Worm (Caenorhabditis elegans) whole organism, L4 larva: ENCODE measurements around the gene C26E1.2.
A peak's percentile ranks its signal among the peaks of the same experiment; 100 is the strongest.

Source experiments
- F37D6.2 ChIP-seq: sonication (generic microtip); optimal IDR thresholded peaks from 2 replicates; lab custom pipeline; 2016; ENCODE audit warnings: mild to moderate bottlenecking, missing genetic modification characterization, missing compliant biosample characterization
- F44E2.7 ChIP-seq: fragments of 200-800 bp; sonication (Bioruptor generic); IDR thresholded peaks from 2 replicates; pipeline ENCODE4 v2.1.2; 2022; ENCODE audit warnings: missing genetic modification characterization, missing compliant biosample characterization
- T20F7.1 ChIP-seq: fragments of 200-800 bp; sonication (Bioruptor generic); optimal IDR thresholded peaks from 2 replicates; lab custom pipeline; 2018; ENCODE audit warnings: mild to moderate bottlenecking, missing genetic modification characterization, missing compliant biosample characterization
- Y105C5A.15 ChIP-seq: fragments of 200-800 bp; sonication (Bioruptor generic); IDR thresholded peaks from 2 replicates; pipeline ENCODE4 v1.3.6; 2022; ENCODE audit warnings: missing genetic modification characterization, missing compliant biosample characterization
- ZK546.5 ChIP-seq, 2 experiments: sonication (generic microtip); optimal IDR thresholded peaks; 2 replicates each; lab custom pipeline; 2017; ENCODE audit warnings: missing biosample characterization in 2 of 2, missing genetic modification characterization in 2 of 2
- aha-1 ChIP-seq: fragments of 150-350 bp; peaks from one replicate; lab custom pipeline; 2014; ENCODE audit warnings: missing biosample characterization, missing genetic modification characterization
- aly-2 ChIP-seq: sonication (generic microtip); optimal IDR thresholded peaks from 2 replicates; lab custom pipeline; 2018; ENCODE audit warnings: missing biosample characterization, missing genetic modification characterization
- ama-1 ChIP-seq: fragments of 150-350 bp; optimal IDR thresholded peaks from 2 replicates; lab custom pipeline; 2014; ENCODE audit warnings: inconsistent platforms, mixed read lengths
- ceh-20 ChIP-seq: fragments of 200-800 bp; sonication (Bioruptor generic); IDR thresholded peaks from 2 replicates; pipeline ENCODE4 v1.3.6; 2022; ENCODE audit warnings: missing genetic modification reagents, missing genetic modification characterization, missing compliant biosample characterization
- ceh-32 ChIP-seq: sonication (generic microtip); optimal IDR thresholded peaks from 2 replicates; lab custom pipeline; 2016; ENCODE audit warnings: mild to moderate bottlenecking, missing genetic modification characterization, missing compliant biosample characterization; ENCODE audit not compliant: poor library complexity
- ceh-62 ChIP-seq: sonication (generic microtip); optimal IDR thresholded peaks from 2 replicates; lab custom pipeline; 2017; ENCODE audit warnings: missing biosample characterization, missing genetic modification characterization
- ces-1 ChIP-seq: fragments of 150-350 bp; sonication (generic microtip); optimal IDR thresholded peaks from 4 replicates; lab custom pipeline; 2014; ENCODE audit warnings: missing biosample characterization, missing genetic modification reagents, missing genetic modification characterization
- ctbp-1 ChIP-seq: fragments of 200-800 bp; sonication (Bioruptor generic); IDR thresholded peaks from 2 replicates; pipeline ENCODE4 v1.3.6; 2022; ENCODE audit warnings: missing genetic modification reagents, missing genetic modification characterization, missing compliant biosample characterization
- daf-16 ChIP-seq, 3 experiments: sonication (generic microtip); optimal IDR thresholded peaks; 2 replicates each; lab custom pipeline; 2016 to 2017; ENCODE audit warnings: missing genetic modification characterization in 3 of 3, missing genetic modification reagents in 3 of 3, mild to moderate bottlenecking in 2 of 3, missing compliant biosample characterization in 2 of 3, missing biosample characterization in 1 of 3, moderate library complexity in 1 of 3
- daf-19 ChIP-seq: fragments of 200-800 bp; sonication (Bioruptor generic); conservative IDR thresholded peaks from 2 replicates; pipeline ENCODE4 v1.3.6; 2022; ENCODE audit warnings: missing genetic modification characterization, missing compliant biosample characterization
- dmd-6 ChIP-seq: fragments of 200-800 bp; sonication (Bioruptor generic); IDR thresholded peaks from 2 replicates; pipeline ENCODE4 v1.3.6; 2022; ENCODE audit warnings: missing genetic modification reagents, missing genetic modification characterization, missing compliant biosample characterization
- dve-1 ChIP-seq: sonication (generic microtip); optimal IDR thresholded peaks from 2 replicates; lab custom pipeline; 2017; ENCODE audit warnings: antibody characterized with exemption, mild to moderate bottlenecking, missing genetic modification characterization, missing compliant biosample characterization; ENCODE audit not compliant: insufficient read depth
- fkh-10 ChIP-seq: fragments of 150-350 bp; optimal IDR thresholded peaks from 2 replicates; lab custom pipeline; 2014; ENCODE audit warnings: missing biosample characterization, missing genetic modification reagents, missing genetic modification characterization
- hlh-11 ChIP-seq: fragments of 200-800 bp; sonication (Bioruptor generic); optimal IDR thresholded peaks from 2 replicates; lab custom pipeline; 2018; ENCODE audit warnings: mild to moderate bottlenecking, missing genetic modification characterization, missing compliant biosample characterization
- hlh-30 ChIP-seq: sonication (generic microtip); optimal IDR thresholded peaks from 2 replicates; lab custom pipeline; 2017; ENCODE audit warnings: antibody characterized with exemption, mild to moderate bottlenecking, missing genetic modification characterization, missing compliant biosample characterization; ENCODE audit not compliant: insufficient read depth
- hmg-1.1 ChIP-seq: fragments of 200-800 bp; sonication (Bioruptor generic); IDR thresholded peaks from 2 replicates; pipeline ENCODE4 v1.3.6; 2022; ENCODE audit warnings: missing genetic modification reagents, missing genetic modification characterization, missing compliant biosample characterization
- lim-7 ChIP-seq: fragments of 200-800 bp; sonication (Bioruptor generic); IDR thresholded peaks from 2 replicates; pipeline ENCODE4 v1.3.6; 2022; ENCODE audit warnings: missing genetic modification characterization, missing compliant biosample characterization
- lin-1 ChIP-seq: fragments of 200-800 bp; sonication (Bioruptor generic); IDR thresholded peaks from 2 replicates; pipeline ENCODE4 v1.3.6; 2022; ENCODE audit warnings: missing genetic modification reagents, missing genetic modification characterization, missing compliant biosample characterization
- lin-13 ChIP-seq: fragments of 150-350 bp; optimal IDR thresholded peaks from 2 replicates; lab custom pipeline; 2014; ENCODE audit warnings: missing biosample characterization, missing genetic modification reagents, missing genetic modification characterization
- lsy-2 ChIP-seq, 2 experiments: fragments of 150-350 bp in 1 of 2; sonication (generic microtip) in 1 of 2; optimal IDR thresholded peaks; 2 replicates each; lab custom pipeline; 2014 to 2017; ENCODE audit warnings: missing biosample characterization in 2 of 2, missing genetic modification characterization in 2 of 2
- mdl-1 ChIP-seq, 2 experiments: fragments of 150-350 bp in 1 of 2; sonication (generic microtip) in 1 of 2; optimal IDR thresholded peaks; 2 replicates each; lab custom pipeline; 2014 to 2017; ENCODE audit warnings: missing biosample characterization in 2 of 2, missing genetic modification characterization in 2 of 2
- mdt-29 ChIP-seq: fragments of 200-800 bp; sonication (Bioruptor generic); IDR thresholded peaks from 2 replicates; pipeline ENCODE4 v1.3.6; 2022; ENCODE audit warnings: missing genetic modification reagents, missing genetic modification characterization, missing compliant biosample characterization
- mep-1 ChIP-seq: fragments of 150-350 bp; sonication (generic microtip); optimal IDR thresholded peaks from 3 replicates; lab custom pipeline; 2014; ENCODE audit warnings: missing biosample characterization, missing genetic modification characterization
- nhr-111 ChIP-seq: fragments of 200-800 bp; sonication (Bioruptor generic); optimal IDR thresholded peaks from 2 replicates; lab custom pipeline; 2018; ENCODE audit warnings: mild to moderate bottlenecking, missing genetic modification characterization, missing compliant biosample characterization
- nhr-28 ChIP-seq: fragments of 150-350 bp; optimal IDR thresholded peaks from 2 replicates; lab custom pipeline; 2014; ENCODE audit warnings: missing biosample characterization, missing genetic modification characterization
- nhr-42 ChIP-seq: fragments of 200-800 bp; sonication (Bioruptor generic); IDR thresholded peaks from 2 replicates; pipeline ENCODE4 v1.3.6; 2022; ENCODE audit warnings: missing genetic modification characterization, missing compliant biosample characterization
- nhr-76 ChIP-seq: fragments of 150-350 bp; optimal IDR thresholded peaks from 2 replicates; lab custom pipeline; 2014; ENCODE audit warnings: missing biosample characterization, missing genetic modification characterization
- pqm-1 ChIP-seq: sonication (generic microtip); optimal IDR thresholded peaks from 2 replicates; lab custom pipeline; 2017; ENCODE audit warnings: missing biosample characterization, missing genetic modification characterization
- spr-1 ChIP-seq: sonication (generic microtip); optimal IDR thresholded peaks from 2 replicates; lab custom pipeline; 2016; ENCODE audit warnings: mild to moderate bottlenecking, missing genetic modification characterization, missing compliant biosample characterization
- spr-3 ChIP-seq: fragments of 200-800 bp; sonication (Bioruptor generic); optimal IDR thresholded peaks from 2 replicates; lab custom pipeline; 2018; ENCODE audit warnings: mild to moderate bottlenecking, missing genetic modification characterization, missing compliant biosample characterization
- tra-1 ChIP-seq: fragments of 200-800 bp; sonication (Bioruptor generic); IDR thresholded peaks from 2 replicates; pipeline ENCODE4 v1.3.6; 2022; ENCODE audit warnings: missing genetic modification reagents, missing genetic modification characterization, missing compliant biosample characterization
- unc-39 ChIP-seq: sonication (generic microtip); optimal IDR thresholded peaks from 2 replicates; lab custom pipeline; 2017; ENCODE audit warnings: missing biosample characterization, missing genetic modification characterization
- unc-62 ChIP-seq, 3 experiments: fragments of 150-350 bp in 1 of 3; sonication (generic microtip); optimal IDR thresholded peaks in 2 of 3; peaks in 1 of 3; 1 replicate in 1 of 3; 2 replicates in 2 of 3; lab custom pipeline; 2014 to 2017; ENCODE audit warnings: missing biosample characterization in 3 of 3, missing genetic modification characterization in 3 of 3, missing genetic modification reagents in 3 of 3, missing genotype in 1 of 3

C26E1.2 gene

DNA sequence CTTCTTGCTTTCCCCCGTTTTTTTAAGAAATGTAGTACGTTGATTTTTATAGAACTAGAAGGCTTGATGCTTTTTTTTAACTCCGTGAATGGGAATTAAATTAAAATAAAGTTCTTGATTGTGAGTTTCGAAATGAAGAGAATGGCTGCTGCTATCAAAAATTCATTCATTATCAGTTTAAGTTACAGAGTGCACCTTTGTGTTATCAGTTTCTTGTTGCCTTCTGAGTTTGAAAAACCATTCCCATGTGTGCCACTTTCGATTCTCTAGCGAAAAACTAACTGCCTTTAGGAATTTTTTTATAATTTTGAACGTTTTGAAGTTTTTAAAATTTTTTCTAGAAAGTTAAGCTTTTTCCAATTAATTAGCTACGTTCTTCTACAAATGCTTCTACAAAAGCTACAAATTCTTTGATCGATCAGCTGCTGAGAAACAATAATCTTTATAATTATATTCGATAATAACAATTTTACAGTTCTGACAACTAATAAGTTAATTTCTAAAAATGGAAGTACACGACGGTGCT, at the start of gene C26E1.2:
TSS of gene C26E1.2 (plus strand) at position 476 of the 526 bp plus-strand sequence.
- TF ChIP-seq dmd-6 (GFP tag; lab: Robert Waterston, UW) (peak; percentile 37; the same call in 1 of the 2 replicates), mep-1 (tag; lab: Kevin White, UChicago) (no peak), nhr-28 (tag; lab: Kevin White, UChicago) (peak; percentile 75), ces-1 (GFP tag; lab: Kevin White, UChicago) (no peak), hlh-11 (tag; lab: Kevin White, UChicago) (peak; percentile 45), pqm-1 (tag; lab: Kevin White, UChicago) (peak; percentile 91), dve-1 (peak; percentile 12), daf-16 (GFP tag; optimal IDR thresholded peaks at IDR 0.05; lab: Kevin White, UChicago) (no peak), daf-16 (tag; optimal IDR thresholded peaks at IDR 0.05; lab: Kevin White, UChicago) (peak; percentile 55), ctbp-1 (GFP tag; lab: Robert Waterston, UW) (no peak)

- TF ChIP-seq nhr-28 (tag; lab: Kevin White, UChicago) (peak; percentile 26), ceh-62 (tag; lab: Kevin White, UChicago) (no peak)
Measured at ce11 chrV:13258909-13259361, 46.0 kb upstream of the C26E1.2 start, which contains the start of gene C34D1.4. Gene C34D1.4, minus strand, starts transcription at chrV:13259311.

- TF ChIP-seq hmg-1.1 (no peak), Y105C5A.15 (no peak), T20F7.1 (GFP tag; lab: Kevin White, UChicago) (no peak), hlh-30 (tag; lab: Kevin White, UChicago) (peak; percentile 89), mdt-29 (GFP tag; lab: Robert Waterston, UW) (no peak), daf-19 (GFP tag; lab: Robert Waterston, UW) (no peak), unc-39 (tag; lab: Kevin White, UChicago) (no peak), mep-1 (tag; lab: Kevin White, UChicago) (peak; percentile 32), nhr-111 (GFP tag; lab: Kevin White, UChicago) (no peak), dmd-6 (GFP tag; lab: Robert Waterston, UW) (peak; percentile 28; the same call in 1 of the 2 replicates), aha-1 (tag; lab: Kevin White, UChicago) (peak; percentile 98), lsy-2 (tag; optimal IDR thresholded peaks at IDR 0.05; lab: Kevin White, UChicago) (peak in 1 of 2 experiments; percentile 7), ceh-62 (tag; lab: Kevin White, UChicago) (no peak), lin-13 (GFP tag; lab: Kevin White, UChicago) (no peak), lin-1 (GFP tag; lab: Robert Waterston, UW) (no peak), daf-16 (GFP tag; optimal IDR thresholded peaks at IDR 0.05; lab: Kevin White, UChicago) (no peak), daf-16 (tag; optimal IDR thresholded peaks at IDR 0.05; lab: Kevin White, UChicago) (no peak), F37D6.2 (no peak), spr-1 (tag; lab: Kevin White, UChicago) (no peak), ceh-20 (GFP tag; lab: Robert Waterston, UW) (peak; percentile 44; the same call in 1 of the 2 replicates), ama-1 (lab: Kevin White, UChicago) (no peak), mdl-1 (tag; optimal IDR thresholded peaks at IDR 0.05; lab: Kevin White, UChicago) (peak in 1 of 2 experiments; percentile 4), ctbp-1 (GFP tag; lab: Robert Waterston, UW) (no peak), lim-7 (GFP tag; lab: Robert Waterston, UW) (no peak), nhr-76 (tag; lab: Kevin White, UChicago) (no peak), dve-1 (peak; percentile 46), fkh-10 (GFP tag; lab: Kevin White, UChicago) (no peak), hlh-11 (tag; lab: Kevin White, UChicago) (peak; percentile 17), spr-3 (GFP tag; lab: Kevin White, UChicago) (no peak), unc-62 (GFP tag; optimal IDR thresholded peaks at IDR 0.05 in 1 of 2; lab: Kevin White, UChicago) (peak in 1 of 2 experiments; percentile 87), unc-62 (tag; optimal IDR thresholded peaks at IDR 0.05; lab: Kevin White, UChicago) (no peak), tra-1 (GFP tag; lab: Robert Waterston, UW) (0 out of 2 replicates have a peak, but pooled peaks have one; percentile 50), nhr-28 (tag; lab: Kevin White, UChicago) (peak; percentile 50), F44E2.7 (GFP tag; lab: Robert Waterston, UW) (no peak), aly-2 (tag; lab: Kevin White, UChicago) (no peak), nhr-42 (GFP tag; lab: Robert Waterston, UW) (no peak), ZK546.5 (tag; optimal IDR thresholded peaks at IDR 0.05; lab: Kevin White, UChicago) (no peak), ceh-32 (tag; lab: Kevin White, UChicago) (no peak)
- TF ChIP-seq, all 104 proteins: peak for 12
Measured at ce11 chrV:13259527-13259926, 45.4 kb upstream of the C26E1.2 start.
